Worm (Caenorhabditis elegans) whole organism, L2 larva: Measurements from ENCODE around the gene Y54B9A.1.

Source experiments
- nhr-77 ChIP-seq: fragments of 150-350 bp; optimal IDR thresholded peaks from 2 replicates; lab custom pipeline; 2014; ENCODE audit warnings: missing biosample characterization, missing genetic modification characterization
- snpc-4 ChIP-seq: fragments of 150-350 bp; optimal IDR thresholded peaks from 2 replicates; lab custom pipeline; 2014; ENCODE audit warnings: missing biosample characterization, missing genetic modification characterization
- zag-1 ChIP-seq: fragments of 150-350 bp; optimal IDR thresholded peaks from 2 replicates; lab custom pipeline; 2014; ENCODE audit warnings: missing biosample characterization, missing genetic modification characterization

ce11 chrV:9406890-9407289, 32.5 kb downstream of the Y54B9A.1 start:
- TF ChIP-seq snpc-4 (tag; lab: Kevin White, UChicago) (no peak), nhr-77 (tag; lab: Kevin White, UChicago) (no peak), zag-1 (tag; lab: Kevin White, UChicago) (no peak)
